Fruit fly (Drosophila melanogaster): ENCODE measurements around the gene bond.

Gene bond

DNA sequence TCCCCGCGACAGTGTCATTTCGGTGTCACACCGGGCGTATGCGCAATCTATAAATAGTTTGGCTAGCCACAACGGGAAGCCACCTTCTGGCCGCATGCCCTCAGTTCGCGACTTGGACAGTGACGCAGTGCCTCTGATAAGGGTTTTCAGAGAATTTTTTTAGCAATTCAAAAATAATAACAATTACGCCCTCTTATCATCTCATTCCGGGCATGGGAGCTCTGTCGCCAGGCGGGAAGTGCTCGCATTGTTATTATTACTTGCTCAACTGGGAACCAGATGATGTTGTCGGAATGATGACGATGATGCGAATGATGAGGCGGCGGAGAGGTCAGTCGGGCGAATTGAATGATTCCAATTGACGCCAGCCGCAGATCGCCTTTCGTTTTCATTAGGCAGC lies 27.6 kb upstream of the bond start (continued):
- TF ChIP-seq bab2 (GFP tag; optimal IDR thresholded peaks at IDR 0.05) (no peak), gfzf (GFP tag; optimal IDR thresholded peaks at IDR 0.05) (no peak), Atf-2 (GFP tag; optimal IDR thresholded peaks at IDR 0.05) (no peak), Doc2 (GFP tag; IDR thresholded peaks at IDR 0.05) (no peak), stwl (tag; optimal IDR thresholded peaks at IDR 0.05) (no peak), CG4730 (GFP tag; IDR thresholded peaks at IDR 0.05) (no peak), CG14860 (GFP tag; IDR thresholded peaks at IDR 0.05; ENCODE audit: partially characterized antibody) (no peak), gsb-n (tag; optimal IDR thresholded peaks at IDR 0.05) (no peak), Gug (GFP tag; IDR thresholded peaks at IDR 0.05) (no peak), CG13296 (GFP tag; optimal IDR thresholded peaks at IDR 0.05) (no peak), chinmo (GFP tag; IDR thresholded peaks at IDR 0.05; ENCODE audit: partially characterized antibody) (0 out of 4 replicates have a peak, but pooled peaks have one; percentile 51), Chrac-16 (GFP tag; optimal IDR thresholded peaks at IDR 0.05) (no peak), sim (GFP tag; IDR thresholded peaks at IDR 0.05) (no peak), sna (GFP tag; IDR thresholded peaks at IDR 0.05; ENCODE audit: partially characterized antibody) (no peak), h (optimal IDR thresholded peaks at IDR 0.05) (no peak), crp (GFP tag; optimal IDR thresholded peaks at IDR 0.05) (no peak), CG6813 (GFP tag; optimal IDR thresholded peaks at IDR 0.05) (no peak), exex (tag; optimal IDR thresholded peaks at IDR 0.05) (peak; percentile 74), MBD-R2 (GFP tag; IDR thresholded peaks at IDR 0.05) (no peak), nerfin-2 (GFP tag; IDR thresholded peaks at IDR 0.05; ENCODE audit: partially characterized antibody) (no peak), CG17186 (GFP tag; optimal IDR thresholded peaks at IDR 0.05) (no peak), CG5180 (GFP tag; optimal IDR thresholded peaks at IDR 0.05) (no peak), TFAM (GFP tag; optimal IDR thresholded peaks at IDR 0.05) (no peak), Med (GFP tag) (peak; percentile 10), CG9215 (GFP tag; IDR thresholded peaks at IDR 0.05) (no peak), pan (optimal IDR thresholded peaks at IDR 0.05) (no peak), pan (GFP tag; optimal IDR thresholded peaks at IDR 0.05 in 1 of 2, IDR thresholded peaks at IDR 0.05 in 1 of 2) (no peak), E2f1 (GFP tag; IDR thresholded peaks at IDR 0.05) (no peak), Ets65A (GFP tag) (no peak), CG9727 (GFP tag; optimal IDR thresholded peaks at IDR 0.05) (no peak), CG13775 (GFP tag; optimal IDR thresholded peaks at IDR 0.05) (no peak), CG10543 (GFP tag; optimal IDR thresholded peaks at IDR 0.05) (peak; percentile 66), amos (GFP tag; IDR thresholded peaks at IDR 0.05; ENCODE audit: partially characterized antibody) (no peak), gsb (GFP tag; IDR thresholded peaks at IDR 0.05) (no peak), Hey (tag; optimal IDR thresholded peaks at IDR 0.05) (peak; percentile 26), CG4707 (GFP tag; optimal IDR thresholded peaks at IDR 0.05) (no peak), CG12769 (tag; optimal IDR thresholded peaks at IDR 0.05) (peak; percentile 4), sd (tag; optimal IDR thresholded peaks at IDR 0.05) (peak; percentile 17), Dad (GFP tag; optimal IDR thresholded peaks at IDR 0.05) (no peak), CG11085 (GFP tag; IDR thresholded peaks at IDR 0.05) (no peak), CG12744 (GFP tag; optimal IDR thresholded peaks at IDR 0.05) (no peak), CG14014 (GFP tag; IDR thresholded peaks at IDR 0.05) (no peak), CG42726 (GFP tag; IDR thresholded peaks at IDR 0.05; ENCODE audit: partially characterized antibody) (no peak), Pdp1 (GFP tag; optimal IDR thresholded peaks at IDR 0.05) (peak in 1 of 2 experiments; percentile 8)

All from whole organism, embryonic.